Worm (Caenorhabditis elegans) whole organism, L3 larva: ENCODE data around the gene F35D11.1.

Experiments
- ZK546.5 ChIP-seq: sonication (generic microtip); optimal IDR thresholded peaks from 2 replicates; lab custom pipeline; 2017; ENCODE audit warnings: missing biosample characterization, missing genetic modification characterization
- ceh-16 ChIP-seq: sonication (generic microtip); optimal IDR thresholded peaks from 2 replicates; lab custom pipeline; 2017; ENCODE audit warnings: missing biosample characterization, missing genetic modification characterization
- daf-12 ChIP-seq: fragments of 150-350 bp; optimal IDR thresholded peaks from 2 replicates; lab custom pipeline; 2014; ENCODE audit warnings: missing biosample characterization, missing genetic modification reagents, missing genetic modification characterization
- elt-1 ChIP-seq: fragments of 150-350 bp; optimal IDR thresholded peaks from 2 replicates; lab custom pipeline; 2014; ENCODE audit warnings: missing biosample characterization, missing genetic modification characterization
- jun-1 ChIP-seq: fragments of 150-350 bp; optimal IDR thresholded peaks from 2 replicates; lab custom pipeline; 2014; ENCODE audit warnings: missing biosample characterization, missing genetic modification reagents, missing genetic modification characterization
- nhr-11 ChIP-seq: fragments of 150-350 bp; optimal IDR thresholded peaks from 2 replicates; lab custom pipeline; 2014; ENCODE audit warnings: missing biosample characterization, missing genetic modification characterization
- nhr-28 ChIP-seq: fragments of 150-350 bp; optimal IDR thresholded peaks from 2 replicates; lab custom pipeline; 2014; ENCODE audit warnings: missing biosample characterization, missing genetic modification characterization
- nhr-67 ChIP-seq: fragments of 150-350 bp; optimal IDR thresholded peaks from 2 replicates; lab custom pipeline; 2014; ENCODE audit warnings: missing biosample characterization, missing genetic modification characterization
- snpc-4 ChIP-seq: fragments of 150-350 bp; optimal IDR thresholded peaks from 2 replicates; lab custom pipeline; 2014; ENCODE audit warnings: missing biosample characterization, missing genetic modification characterization
- tbx-2 ChIP-seq: sonication (generic microtip); optimal IDR thresholded peaks from 2 replicates; lab custom pipeline; 2016; ENCODE audit warnings: mild to moderate bottlenecking, missing genetic modification characterization, missing compliant biosample characterization
- unc-62 ChIP-seq: fragments of 150-350 bp; sonication (generic microtip); optimal IDR thresholded peaks from 4 replicates; lab custom pipeline; 2014; ENCODE audit warnings: missing biosample characterization, missing genetic modification reagents, missing genetic modification characterization

DNA sequence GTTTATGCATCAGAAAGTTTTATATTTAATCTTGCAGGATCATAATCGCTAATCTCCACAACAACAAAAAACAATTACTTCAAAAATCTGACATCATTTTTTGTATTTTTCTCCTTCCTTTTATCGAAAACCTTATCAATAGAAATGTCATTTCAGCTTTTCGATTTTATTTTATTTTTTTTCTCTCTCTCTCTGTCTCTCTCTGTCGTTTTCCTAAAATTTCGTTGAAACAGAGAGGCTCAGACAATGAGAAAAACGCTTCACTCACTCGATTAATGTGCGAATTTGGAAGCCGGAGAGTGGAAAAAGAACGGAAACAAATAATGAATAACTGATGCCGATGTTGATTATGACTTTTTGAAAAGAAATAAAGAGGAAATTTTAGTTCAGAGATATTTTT is 22.6 kb upstream of the F35D11.1 start:
- TF ChIP-seq nhr-67 (tag; lab: Kevin White, UChicago), result no peak
- no peak for TF ChIP-seq ceh-16 (tag; lab: Kevin White, UChicago)
- TF ChIP-seq unc-62 (GFP tag; lab: Kevin White, UChicago), result no peak
- TF ChIP-seq tbx-2, result no peak
- no peak for TF ChIP-seq daf-12
- TF ChIP-seq ZK546.5 (tag; lab: Kevin White, UChicago), result no peak
- peak; percentile 50 for TF ChIP-seq jun-1
- no peak for TF ChIP-seq snpc-4
- TF ChIP-seq elt-1 (tag; lab: Kevin White, UChicago), result no peak
- no peak for TF ChIP-seq nhr-28 (tag; lab: Kevin White, UChicago)
- TF ChIP-seq nhr-11 (tag; lab: Kevin White, UChicago), result no peak
